Worm (Caenorhabditis elegans) whole organism, early embryonic: Measurements from ENCODE around the gene F59E11.2.

Experiments
- B0310.2 ChIP-seq: sonication (generic microtip); optimal IDR thresholded peaks from 2 replicates; lab custom pipeline; 2016; ENCODE audit warnings: mild to moderate bottlenecking, missing genetic modification characterization, missing compliant biosample characterization
- F13C5.2 ChIP-seq: sonication (generic microtip); optimal IDR thresholded peaks from 2 replicates; lab custom pipeline; 2017; ENCODE audit warnings: mild to moderate bottlenecking, missing genetic modification characterization, inconsistent platforms, missing compliant biosample characterization
- aly-1 ChIP-seq: sonication (generic microtip); optimal IDR thresholded peaks from 2 replicates; lab custom pipeline; 2016; ENCODE audit warnings: missing genetic modification characterization, missing compliant biosample characterization
- ama-1 ChIP-seq: fragments of 150-350 bp; optimal IDR thresholded peaks from 2 replicates; lab custom pipeline; 2014
- ceh-13 ChIP-seq: fragments of 200-800 bp; sonication (Bioruptor generic); optimal IDR thresholded peaks from 2 replicates; lab custom pipeline; 2018; ENCODE audit warnings: mild to moderate bottlenecking, missing genetic modification characterization, missing compliant biosample characterization
- ceh-36 ChIP-seq: sonication (generic microtip); optimal IDR thresholded peaks from 2 replicates; lab custom pipeline; 2016; ENCODE audit warnings: missing genetic modification characterization, inconsistent platforms, missing compliant biosample characterization
- ets-7 ChIP-seq: sonication (generic microtip); optimal IDR thresholded peaks from 2 replicates; lab custom pipeline; 2016; ENCODE audit warnings: missing genotype, missing genetic modification characterization, missing compliant biosample characterization
- flt-1 ChIP-seq: fragments of 200-800 bp; sonication (Bioruptor generic); IDR thresholded peaks from 2 replicates; pipeline ENCODE4 v1.3.6; 2022; ENCODE audit warnings: missing genetic modification characterization, missing compliant biosample characterization
- hmbx-1 ChIP-seq: sonication (generic microtip); optimal IDR thresholded peaks from 2 replicates; lab custom pipeline; 2016; ENCODE audit warnings: mild to moderate bottlenecking, missing genetic modification characterization, missing compliant biosample characterization
- hmg-4 ChIP-seq: fragments of 200-800 bp; sonication (Bioruptor generic); optimal IDR thresholded peaks from 2 replicates; lab custom pipeline; 2018; ENCODE audit warnings: mild to moderate bottlenecking, missing genetic modification characterization, missing compliant biosample characterization
- hnd-1 ChIP-seq: sonication (generic microtip); optimal IDR thresholded peaks from 2 replicates; lab custom pipeline; 2016; ENCODE audit warnings: missing genetic modification characterization, missing compliant biosample characterization
- pes-1 ChIP-seq: fragments of 200-800 bp; sonication (Bioruptor generic); IDR thresholded peaks from 2 replicates; pipeline ENCODE4 v1.3.6; 2022; ENCODE audit warnings: missing genetic modification reagents, missing genetic modification characterization, missing compliant biosample characterization
- scrt-1 ChIP-seq: fragments of 200-800 bp; sonication (Bioruptor generic); IDR thresholded peaks from 2 replicates; pipeline ENCODE4 v1.3.6; 2022; ENCODE audit warnings: missing genetic modification characterization, missing compliant biosample characterization
- sea-1 ChIP-seq: fragments of 200-800 bp; sonication (Bioruptor generic); conservative IDR thresholded peaks from 2 replicates; pipeline ENCODE4 v1.3.6; 2022; ENCODE audit warnings: missing genetic modification characterization, missing compliant biosample characterization
- tbx-11 ChIP-seq: fragments of 200-800 bp; sonication (Bioruptor generic); IDR thresholded peaks from 2 replicates; pipeline ENCODE4 v1.3.6; 2022; ENCODE audit warnings: missing genetic modification characterization, missing compliant biosample characterization
- tbx-37 ChIP-seq: fragments of 200-800 bp; sonication (Bioruptor generic); conservative IDR thresholded peaks from 2 replicates; pipeline ENCODE4 v1.3.6; 2022; ENCODE audit warnings: missing genetic modification reagents, missing genetic modification characterization, missing compliant biosample characterization
- tra-4 ChIP-seq: sonication (generic microtip); optimal IDR thresholded peaks from 2 replicates; lab custom pipeline; 2017; ENCODE audit warnings: missing genetic modification characterization, missing compliant biosample characterization

F59E11.2 gene

DNA sequence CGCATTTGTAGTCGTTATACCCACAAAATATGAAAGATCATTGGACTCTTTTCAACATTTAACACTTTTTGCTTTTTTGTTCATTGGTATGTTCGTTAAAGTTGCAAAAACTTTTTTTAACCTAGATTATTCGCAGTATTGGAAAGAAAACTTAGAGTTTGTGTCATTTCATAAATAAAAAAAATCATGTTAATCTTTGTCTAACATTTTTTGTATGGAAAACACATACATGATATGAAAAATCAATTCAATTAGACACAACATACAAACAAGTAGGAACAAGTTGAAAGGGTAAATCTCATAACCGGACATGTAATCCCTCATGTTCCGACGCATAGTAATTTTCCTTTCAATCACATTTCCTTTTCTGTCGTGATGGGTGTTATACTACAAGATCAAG, at the start of gene F59E11.2:
Gene F59E11.2 (plus strand): TSS at position 301 of the 400 bp plus-strand sequence.
- TF ChIP-seq pes-1, result no peak
- no peak for TF ChIP-seq hmg-4
- TF ChIP-seq ets-7, result no peak
- TF ChIP-seq ceh-13, result no peak
- TF ChIP-seq ama-1, result no peak
- no peak for TF ChIP-seq tbx-37 (GFP tag; lab: Robert Waterston, UW)
- TF ChIP-seq hnd-1 (tag; lab: Kevin White, UChicago), result no peak
- no peak for TF ChIP-seq flt-1 (GFP tag; lab: Robert Waterston, UW)
- TF ChIP-seq F13C5.2 (tag; lab: Kevin White, UChicago), result no peak
- no peak for TF ChIP-seq scrt-1 (GFP tag; lab: Robert Waterston, UW)
- no peak for TF ChIP-seq tra-4 (tag; lab: Kevin White, UChicago)
- TF ChIP-seq aly-1 (tag; lab: Kevin White, UChicago), result no peak
- TF ChIP-seq B0310.2, result no peak
- no peak for TF ChIP-seq hmbx-1 (tag; lab: Kevin White, UChicago)
- TF ChIP-seq tbx-11, result no peak
- no peak for TF ChIP-seq sea-1
- TF ChIP-seq ceh-36, result no peak

DNA sequence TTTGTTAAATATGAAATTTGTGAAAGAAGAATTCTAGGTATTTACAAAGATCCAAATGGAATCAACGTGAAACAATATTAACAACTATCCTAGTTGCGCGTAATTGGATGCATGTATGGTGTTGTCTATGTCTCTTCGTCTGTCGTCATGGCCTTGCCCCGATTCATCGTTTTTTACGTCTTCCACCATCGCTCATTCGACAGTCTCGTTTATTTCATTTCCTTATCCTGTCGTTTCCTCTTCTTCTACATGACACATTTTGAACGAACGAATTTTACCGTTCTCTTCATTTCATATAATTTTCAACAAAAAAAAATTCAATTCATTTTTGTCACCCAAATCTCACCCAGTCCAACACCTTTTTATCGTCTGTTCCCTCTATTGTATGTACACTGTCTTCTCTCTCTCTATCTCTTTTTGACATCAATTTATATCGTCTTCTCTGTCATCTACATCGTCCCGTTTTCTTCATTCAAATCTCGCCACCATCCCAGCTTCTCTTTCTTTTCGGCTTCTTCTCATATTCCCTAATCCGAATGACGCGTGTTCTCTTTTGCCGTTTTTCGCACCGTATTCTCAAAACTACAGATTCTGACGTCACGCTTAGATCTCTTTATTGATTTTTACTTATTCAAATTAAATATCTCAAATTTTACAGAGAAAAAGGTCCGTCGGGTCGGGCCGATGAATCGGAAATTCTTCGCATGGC, 44.7 kb upstream of the F59E11.2 start, which contains the start of gene ttc-17:
Gene ttc-17 (plus strand): TSS at position 659 of the 709 bp plus-strand sequence.
- TF ChIP-seq ceh-36 (no peak), sea-1 (no peak), aly-1 (tag; lab: Kevin White, UChicago) (no peak), hmg-4 (no peak)

DNA sequence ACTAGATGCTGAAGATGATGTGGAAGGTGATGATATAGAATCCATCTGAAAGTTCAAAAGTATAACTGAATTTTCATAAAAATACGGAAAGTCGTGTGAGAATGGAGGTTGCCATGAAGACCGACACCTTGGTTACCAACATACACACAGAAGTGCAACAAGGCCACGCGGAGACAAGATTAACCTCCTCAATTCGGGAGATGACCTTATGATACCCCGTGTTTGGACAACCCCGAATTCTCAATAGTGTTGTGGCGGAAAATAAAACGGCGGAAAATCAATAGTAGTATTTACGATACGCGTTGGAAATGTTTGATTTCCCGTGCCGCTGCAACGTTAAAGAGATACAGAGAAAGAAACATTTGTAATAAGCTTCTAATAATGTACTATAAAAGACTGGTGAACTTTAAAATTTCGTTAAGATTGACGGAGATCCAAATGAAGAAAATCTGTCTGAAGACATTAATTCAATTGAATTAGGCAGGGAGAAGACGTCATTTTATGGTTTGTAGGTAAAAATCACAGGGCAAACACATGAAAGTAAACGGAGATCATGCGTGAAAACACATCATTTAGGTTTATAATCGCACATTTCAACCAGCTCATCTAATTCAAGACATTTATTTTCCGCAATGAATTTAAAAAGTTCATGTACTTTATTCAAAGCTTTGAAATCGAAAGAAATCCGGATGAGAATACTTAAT, 37.1 kb upstream of the F59E11.2 start, which contains the start of gene nhr-44:
Gene nhr-44 (minus strand): TSS at position 51 of the 704 bp plus-strand sequence.
- no peak for TF ChIP-seq hnd-1 (tag; lab: Kevin White, UChicago)
- no peak for TF ChIP-seq F13C5.2 (tag; lab: Kevin White, UChicago)
- no peak for TF ChIP-seq tbx-11
- no peak for TF ChIP-seq ceh-36
- no peak for TF ChIP-seq flt-1 (GFP tag; lab: Robert Waterston, UW)
- no peak for TF ChIP-seq sea-1
- TF ChIP-seq scrt-1 (GFP tag; lab: Robert Waterston, UW), result no peak
- no peak for TF ChIP-seq ceh-13
- no peak for TF ChIP-seq aly-1 (tag; lab: Kevin White, UChicago)
- no peak for TF ChIP-seq hmg-4
- no peak for TF ChIP-seq tbx-37 (GFP tag; lab: Robert Waterston, UW)
- no peak for TF ChIP-seq tra-4 (tag; lab: Kevin White, UChicago)
- TF ChIP-seq ama-1, result no peak
- TF ChIP-seq pes-1, result no peak
- TF ChIP-seq ets-7, result no peak
- TF ChIP-seq hmbx-1 (tag; lab: Kevin White, UChicago), result no peak
- TF ChIP-seq B0310.2, result no peak

DNA sequence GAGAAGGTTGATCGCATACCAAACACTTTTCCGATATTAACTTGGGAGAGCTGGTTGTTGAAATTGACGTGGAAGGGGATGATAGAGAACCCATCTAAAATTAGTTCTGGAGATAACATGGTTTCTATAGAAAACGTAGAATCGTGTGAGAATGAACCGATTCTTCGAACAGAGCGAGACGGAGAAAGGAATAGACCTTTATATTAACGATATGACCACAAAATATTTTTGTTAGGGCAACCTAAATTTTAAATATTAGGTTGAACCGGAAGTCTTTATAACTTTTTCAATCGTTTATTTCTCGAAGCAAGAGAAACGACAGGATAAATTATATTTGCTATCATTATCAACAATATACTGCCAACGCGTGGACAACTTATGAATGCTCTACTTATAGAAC, 35.2 kb upstream of the F59E11.2 start, which contains the start of gene nhr-219:
Gene nhr-219 (minus strand): TSS at position 101 of the 400 bp plus-strand sequence.
- TF ChIP-seq ceh-13 (no peak), B0310.2 (no peak), ama-1 (no peak), tbx-37 (GFP tag; lab: Robert Waterston, UW) (no peak), F13C5.2 (tag; lab: Kevin White, UChicago) (no peak), hmbx-1 (tag; lab: Kevin White, UChicago) (no peak), hmg-4 (no peak), ceh-36 (no peak), tra-4 (tag; lab: Kevin White, UChicago) (no peak), scrt-1 (GFP tag; lab: Robert Waterston, UW) (no peak), ets-7 (no peak), pes-1 (no peak), aly-1 (tag; lab: Kevin White, UChicago) (no peak), sea-1 (no peak), hnd-1 (tag; lab: Kevin White, UChicago) (no peak)

DNA sequence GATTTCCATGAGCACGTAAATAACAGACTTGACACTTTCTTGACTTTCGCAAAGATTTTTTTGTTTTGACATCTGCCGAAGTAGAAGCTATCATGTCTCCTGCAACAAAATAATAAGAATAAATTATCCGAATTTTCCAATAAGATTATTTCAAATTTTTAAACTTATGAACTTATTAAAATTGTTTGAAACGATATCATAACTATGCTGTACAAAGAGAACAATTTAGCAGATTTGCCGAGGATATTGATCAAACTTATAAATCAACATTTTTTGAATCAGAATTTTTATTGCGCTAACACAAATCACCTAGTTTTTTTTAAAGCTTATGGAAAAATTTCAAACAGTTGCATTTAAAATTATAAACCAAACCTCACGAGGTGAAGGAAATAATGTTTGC, 29.0 kb upstream of the F59E11.2 start, which contains the start of gene nhr-195:
Gene nhr-195 (minus strand): TSS at position 101 of the 400 bp plus-strand sequence.
- TF ChIP-seq sea-1 (no peak), flt-1 (GFP tag; lab: Robert Waterston, UW) (no peak), tbx-11 (no peak), pes-1 (no peak), tbx-37 (GFP tag; lab: Robert Waterston, UW) (no peak), ceh-36 (no peak), ets-7 (no peak)

DNA sequence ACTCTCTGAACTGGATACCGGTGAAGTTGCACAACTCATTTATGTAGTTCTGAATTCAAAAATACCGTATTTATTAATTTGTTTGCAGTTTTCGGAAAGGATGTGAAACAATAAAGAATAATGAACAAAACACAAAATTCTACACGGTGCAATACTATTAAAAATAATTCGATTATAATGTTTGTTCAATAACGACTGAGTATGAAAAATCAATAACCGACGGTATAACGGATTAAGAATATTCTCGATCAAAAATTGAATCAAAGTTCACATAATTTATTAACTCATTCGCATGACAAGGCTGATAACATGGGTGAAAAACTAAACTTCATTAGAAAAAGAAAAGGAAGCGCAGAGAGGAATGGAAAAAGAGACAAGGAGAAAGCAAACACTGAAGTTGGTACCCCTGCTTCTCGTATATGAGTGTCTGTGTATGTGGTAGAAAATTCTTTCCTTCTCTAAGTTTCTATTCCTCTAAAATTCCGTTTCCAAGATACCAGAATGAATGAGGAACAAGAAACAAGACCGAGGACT, 26.3 kb upstream of the F59E11.2 start, which contains the start of gene nhr-143:
Gene nhr-143 (minus strand): TSS at position 51 of the 534 bp plus-strand sequence.
- TF ChIP-seq ets-7 (no peak), sea-1 (no peak), hnd-1 (tag; lab: Kevin White, UChicago) (no peak), hmbx-1 (tag; lab: Kevin White, UChicago) (no peak), B0310.2 (no peak), tbx-37 (GFP tag; lab: Robert Waterston, UW) (no peak), ama-1 (no peak), flt-1 (GFP tag; lab: Robert Waterston, UW) (no peak), scrt-1 (GFP tag; lab: Robert Waterston, UW) (no peak)

DNA sequence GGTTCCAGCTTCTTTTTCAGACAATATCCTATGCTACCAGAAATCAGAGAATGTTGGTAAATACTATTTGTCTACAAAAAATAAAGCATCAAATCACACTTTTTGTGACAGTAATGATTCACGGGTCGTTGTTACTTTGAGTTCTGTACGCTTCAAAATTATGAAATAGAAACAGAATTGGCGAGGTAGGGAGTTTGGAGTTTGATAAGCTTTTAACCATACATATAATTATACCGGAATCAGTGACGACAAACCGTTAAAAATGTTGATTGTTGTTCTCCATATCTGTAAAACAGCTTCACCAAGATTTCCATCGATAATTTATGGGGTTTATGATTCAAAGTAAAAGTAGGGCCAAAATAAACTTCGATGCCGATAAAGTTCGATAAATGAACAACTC, 23.4 kb upstream of the F59E11.2 start:
- TF ChIP-seq hmg-4 (no peak), scrt-1 (GFP tag; lab: Robert Waterston, UW) (no peak), F13C5.2 (tag; lab: Kevin White, UChicago) (no peak), hmbx-1 (tag; lab: Kevin White, UChicago) (no peak), ama-1 (no peak), tra-4 (tag; lab: Kevin White, UChicago) (no peak), pes-1 (no peak), tbx-37 (GFP tag; lab: Robert Waterston, UW) (no peak), ets-7 (no peak), tbx-11 (no peak), ceh-36 (no peak), ceh-13 (no peak), B0310.2 (no peak), hnd-1 (tag; lab: Kevin White, UChicago) (no peak), flt-1 (GFP tag; lab: Robert Waterston, UW) (no peak), sea-1 (no peak), aly-1 (tag; lab: Kevin White, UChicago) (no peak)
